Worm (Caenorhabditis elegans) whole organism, young adult: ENCODE measurements around the gene T16G12.10.

ENCODE experiments used
- B0336.3 ChIP-seq: fragments of 200-800 bp; sonication (Bioruptor generic); IDR thresholded peaks from 2 replicates; pipeline ENCODE4 v1.3.6; 2022; ENCODE audit warnings: missing genetic modification characterization, missing compliant biosample characterization
- D2030.7 ChIP-seq: fragments of 200-800 bp; sonication (Bioruptor generic); IDR thresholded peaks from 2 replicates; pipeline ENCODE4 v1.3.6; 2022; ENCODE audit warnings: missing genetic modification reagents, missing genetic modification characterization, missing compliant biosample characterization
- F10E7.11 ChIP-seq: sonication (generic microtip); optimal IDR thresholded peaks from 2 replicates; lab custom pipeline; 2017; ENCODE audit warnings: mild to moderate bottlenecking, missing genetic modification characterization, moderate library complexity, missing compliant biosample characterization
- F39B2.1 ChIP-seq: fragments of 200-800 bp; sonication (Bioruptor generic); IDR thresholded peaks from 2 replicates; pipeline ENCODE4 v1.3.6; 2022; ENCODE audit warnings: missing genetic modification reagents, missing genetic modification characterization, missing compliant biosample characterization
- T26A5.8 ChIP-seq: sonication (generic microtip); optimal IDR thresholded peaks from 2 replicates; lab custom pipeline; 2016; ENCODE audit warnings: missing genetic modification characterization, missing compliant biosample characterization
- cebp-2 ChIP-seq: fragments of 200-800 bp; sonication (Bioruptor generic); IDR thresholded peaks from 2 replicates; pipeline ENCODE4 v1.3.6; 2022; ENCODE audit warnings: missing genetic modification characterization, missing compliant biosample characterization
- ceh-27 ChIP-seq: fragments of 200-800 bp; sonication (Bioruptor generic); optimal IDR thresholded peaks from 2 replicates; lab custom pipeline; 2018; ENCODE audit warnings: mild to moderate bottlenecking, missing genetic modification characterization, moderate library complexity, missing compliant biosample characterization
- ceh-58 ChIP-seq: fragments of 200-800 bp; sonication (Bioruptor generic); IDR thresholded peaks from 2 replicates; pipeline ENCODE4 v1.3.6; 2022; ENCODE audit warnings: missing genetic modification characterization, missing compliant biosample characterization
- dpff-1 ChIP-seq: sonication (generic microtip); optimal IDR thresholded peaks from 2 replicates; lab custom pipeline; 2017; ENCODE audit warnings: mild to moderate bottlenecking, missing genetic modification characterization, missing compliant biosample characterization
- him-1 ChIP-seq: sonication (generic microtip); optimal IDR thresholded peaks from 2 replicates; lab custom pipeline; 2016; ENCODE audit warnings: missing genotype, missing genetic modification reagents, missing genetic modification characterization, missing compliant biosample characterization
- hmg-1.2 ChIP-seq: fragments of 200-800 bp; sonication (Bioruptor generic); IDR thresholded peaks from 2 replicates; pipeline ENCODE4 v1.3.6; 2022; ENCODE audit warnings: missing genetic modification reagents, missing genetic modification characterization, missing compliant biosample characterization
- hmg-20 ChIP-seq: fragments of 200-800 bp; sonication (Bioruptor generic); IDR thresholded peaks from 2 replicates; pipeline ENCODE4 v1.3.6; 2022; ENCODE audit warnings: missing genetic modification reagents, missing genetic modification characterization, missing compliant biosample characterization
- hrde-1 ChIP-seq: sonication (generic microtip); optimal IDR thresholded peaks from 2 replicates; lab custom pipeline; 2016; ENCODE audit warnings: missing genetic modification characterization, mild to moderate bottlenecking, missing compliant biosample characterization, moderate library complexity, missing genotype, missing genetic modification reagents, borderline replicate concordance
- hsf-1 ChIP-seq: fragments of 200-800 bp; sonication (Bioruptor generic); IDR thresholded peaks from 2 replicates; pipeline ENCODE4 v1.3.6; 2022; ENCODE audit warnings: missing genetic modification reagents, missing genetic modification characterization, missing compliant biosample characterization
- let-526 ChIP-seq: fragments of 200-800 bp; sonication (Bioruptor generic); IDR thresholded peaks from 2 replicates; pipeline ENCODE4 v1.3.6; 2022; ENCODE audit warnings: missing genetic modification reagents, missing genetic modification characterization, missing compliant biosample characterization
- lin-26 ChIP-seq: fragments of 200-800 bp; sonication (Bioruptor generic); IDR thresholded peaks from 2 replicates; pipeline ENCODE4 v1.3.6; 2022; ENCODE audit warnings: missing genetic modification reagents, missing genetic modification characterization, missing compliant biosample characterization
- lin-35 ChIP-seq, 3 experiments: fragments of 150-350 bp in 2 of 3; sonication (generic microtip) in 1 of 3; optimal IDR thresholded peaks; 2 replicates each; lab custom pipeline; 2014 to 2018; ENCODE audit warnings: missing biosample characterization in 3 of 3, missing genetic modification characterization in 3 of 3, missing genetic modification reagents in 3 of 3
- lin-40 ChIP-seq: sonication (generic microtip); optimal IDR thresholded peaks from 2 replicates; lab custom pipeline; 2016; ENCODE audit warnings: missing genetic modification characterization, mild to moderate bottlenecking, missing compliant biosample characterization, missing genotype, missing genetic modification reagents
- lsl-1 ChIP-seq: fragments of 200-800 bp; sonication (Bioruptor generic); optimal IDR thresholded peaks from 2 replicates; lab custom pipeline; 2018; ENCODE audit warnings: mild to moderate bottlenecking, missing genetic modification characterization, moderate library complexity, missing compliant biosample characterization
- lsy-27 ChIP-seq: sonication (generic microtip); optimal IDR thresholded peaks from 2 replicates; lab custom pipeline; 2017; ENCODE audit warnings: missing genetic modification characterization, mild to moderate bottlenecking, missing compliant biosample characterization, antibody characterized with exemption, missing genotype, borderline replicate concordance; ENCODE audit not compliant: insufficient read depth
- madf-10 ChIP-seq: sonication (generic microtip); optimal IDR thresholded peaks from 2 replicates; lab custom pipeline; 2016; ENCODE audit warnings: mild to moderate bottlenecking, missing genetic modification characterization, missing compliant biosample characterization
- nfyb-1 ChIP-seq: fragments of 200-800 bp; sonication (Bioruptor generic); IDR thresholded peaks from 2 replicates; pipeline ENCODE4 v1.3.6; 2022; ENCODE audit warnings: missing genetic modification reagents, missing genetic modification characterization, missing compliant biosample characterization
- nhr-179 ChIP-seq: sonication (generic microtip); optimal IDR thresholded peaks from 2 replicates; lab custom pipeline; 2016; ENCODE audit warnings: mild to moderate bottlenecking, missing genetic modification characterization, missing compliant biosample characterization
- nhr-80 ChIP-seq: sonication (generic microtip); optimal IDR thresholded peaks from 2 replicates; lab custom pipeline; 2016; ENCODE audit warnings: missing genetic modification characterization, missing compliant biosample characterization
- sdz-38 ChIP-seq: sonication (generic microtip); optimal IDR thresholded peaks from 2 replicates; lab custom pipeline; 2016; ENCODE audit warnings: missing genotype, missing genetic modification characterization, missing compliant biosample characterization
- snpc-1.1 ChIP-seq: sonication (generic microtip); optimal IDR thresholded peaks from 2 replicates; lab custom pipeline; 2017; ENCODE audit warnings: missing genetic modification characterization, mild to moderate bottlenecking, missing compliant biosample characterization, antibody characterized with exemption, moderate library complexity, missing genotype, missing genetic modification reagents; ENCODE audit not compliant: insufficient read depth
- snpc-1.3 ChIP-seq: sonication (generic microtip); optimal IDR thresholded peaks from 2 replicates; lab custom pipeline; 2017; ENCODE audit warnings: missing genetic modification characterization, mild to moderate bottlenecking, missing compliant biosample characterization, antibody characterized with exemption, moderate library complexity, missing genotype, missing genetic modification reagents; ENCODE audit not compliant: insufficient read depth
- snpc-4 ChIP-seq, 5 experiments: fragments of 150-350 bp in 1 of 5; sonication (generic microtip) in 4 of 5; optimal IDR thresholded peaks; 2 replicates each; lab custom pipeline; 2014 to 2018; ENCODE audit warnings: missing genetic modification characterization in 5 of 5, missing biosample characterization in 3 of 5, antibody characterized with exemption in 2 of 5, mild to moderate bottlenecking in 2 of 5, missing compliant biosample characterization in 2 of 5, missing genotype in 2 of 5, moderate library complexity in 2 of 5, missing genetic modification reagents in 1 of 5
- tbx-9 ChIP-seq: sonication (generic microtip); optimal IDR thresholded peaks from 2 replicates; lab custom pipeline; 2016; ENCODE audit warnings: borderline replicate concordance, missing genetic modification characterization, inconsistent platforms, missing compliant biosample characterization
- unc-130 ChIP-seq: sonication (generic microtip); optimal IDR thresholded peaks from 2 replicates; lab custom pipeline; 2016; ENCODE audit warnings: missing genetic modification reagents, missing genetic modification characterization, missing compliant biosample characterization
- ztf-22 ChIP-seq: fragments of 200-800 bp; sonication (Bioruptor generic); optimal IDR thresholded peaks from 2 replicates; lab custom pipeline; 2018; ENCODE audit warnings: mild to moderate bottlenecking, missing genetic modification characterization, moderate library complexity, missing compliant biosample characterization
- ztf-26 ChIP-seq: sonication (generic microtip); optimal IDR thresholded peaks from 2 replicates; lab custom pipeline; 2017; ENCODE audit warnings: missing genetic modification characterization, missing compliant biosample characterization
- ztf-28 ChIP-seq: fragments of 200-800 bp; sonication (Bioruptor generic); IDR thresholded peaks from 2 replicates; pipeline ENCODE4 v1.3.6; 2022; ENCODE audit warnings: missing genetic modification reagents, missing genetic modification characterization, missing compliant biosample characterization
- ztf-6 ChIP-seq: fragments of 200-800 bp; sonication (Bioruptor generic); IDR thresholded peaks from 2 replicates; pipeline ENCODE4 v1.3.6; 2022; ENCODE audit warnings: missing genetic modification reagents, missing genetic modification characterization, missing compliant biosample characterization

The T16G12.10 gene

DNA sequence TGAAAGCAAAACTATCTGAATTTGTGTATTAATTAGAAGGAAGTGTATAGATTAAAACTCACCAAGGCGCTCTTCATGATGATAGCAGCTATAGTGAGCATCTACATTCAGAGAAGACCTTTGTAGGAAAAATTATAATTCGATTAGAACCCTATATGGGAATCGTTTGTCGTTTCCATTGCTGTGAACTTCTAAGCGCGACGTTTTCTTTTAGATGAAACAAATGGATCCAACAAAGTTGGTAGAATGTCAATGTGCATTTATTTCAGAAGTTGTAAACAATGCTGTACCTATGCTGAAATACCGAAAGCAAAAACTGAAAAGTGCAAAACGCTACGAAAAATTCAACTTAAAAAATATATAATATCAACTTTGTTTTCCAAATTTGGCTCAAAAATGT, at the start of gene T16G12.10:
Gene T16G12.10 (minus strand): TSS at position 101 of the 400 bp plus-strand sequence.
- no peak for TF ChIP-seq nhr-179
- TF ChIP-seq, all 124 proteins: peak for 0

ce11 chrIII:10101352-10101751, 45.4 kb upstream of the T16G12.10 start, which contains the start of gene kel-10:
Gene kel-10 (minus strand): TSS chrIII:10101452.
- TF ChIP-seq ceh-58, result no peak
- no peak for TF ChIP-seq madf-10 (tag; lab: Kevin White, UChicago)
- TF ChIP-seq hmg-20 (GFP tag; lab: Robert Waterston, UW), result no peak
- no peak for TF ChIP-seq ztf-28
- TF ChIP-seq hrde-1 (tag; lab: Kevin White, UChicago), result no peak
- TF ChIP-seq lin-40 (tag; lab: Kevin White, UChicago), result no peak
- no peak for TF ChIP-seq nhr-80
- TF ChIP-seq snpc-1.1 (tag; lab: Kevin White, UChicago), result no peak
- no peak for TF ChIP-seq unc-130
- no peak for TF ChIP-seq B0336.3
- TF ChIP-seq ztf-26 (tag; lab: Kevin White, UChicago), result no peak
- TF ChIP-seq him-1 (tag; lab: Kevin White, UChicago), result no peak
- no peak for TF ChIP-seq hmg-1.2 (GFP tag; lab: Robert Waterston, UW)
- no peak for TF ChIP-seq lsy-27 (tag; lab: Kevin White, UChicago)
- TF ChIP-seq T26A5.8 (tag; lab: Kevin White, UChicago), result no peak
- no peak for TF ChIP-seq lsl-1 (GFP tag; lab: Kevin White, UChicago)

DNA sequence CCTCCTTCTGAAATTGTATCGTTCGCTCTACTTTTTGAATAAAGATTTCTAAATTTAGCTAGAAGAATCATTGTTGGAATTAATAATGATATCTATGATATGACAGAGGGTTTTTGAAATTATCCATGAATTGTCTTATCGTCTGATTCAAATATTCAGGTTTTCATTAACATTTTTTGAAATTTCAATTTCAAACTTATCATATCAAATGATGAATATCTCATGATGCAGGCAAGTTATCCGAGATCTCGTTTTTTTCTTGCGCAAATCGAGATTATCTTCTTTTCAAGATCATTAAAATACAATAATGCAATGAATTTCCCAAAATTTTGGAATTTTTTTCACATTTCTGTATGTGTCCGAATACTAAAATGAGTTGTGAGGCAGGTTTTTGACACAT, 42.0 kb upstream of the T16G12.10 start, which contains the start of gene spop-1:
Gene spop-1 (minus strand): TSS at position 101 of the 400 bp plus-strand sequence.
- no peak for TF ChIP-seq cebp-2 (GFP tag; lab: Robert Waterston, UW)
- no peak for TF ChIP-seq hmg-20 (GFP tag; lab: Robert Waterston, UW)
- TF ChIP-seq snpc-1.3 (tag; lab: Kevin White, UChicago), result no peak
- no peak for TF ChIP-seq nfyb-1
- no peak for TF ChIP-seq lin-35 (GFP tag; optimal IDR thresholded peaks at IDR 0.05; lab: Kevin White, UChicago)
- no peak for TF ChIP-seq ztf-22 (GFP tag; lab: Kevin White, UChicago)
- no peak for TF ChIP-seq snpc-4 (GFP tag; optimal IDR thresholded peaks at IDR 0.05; lab: Kevin White, UChicago)
- no peak for TF ChIP-seq snpc-4 (tag; optimal IDR thresholded peaks at IDR 0.05; lab: Kevin White, UChicago)
- TF ChIP-seq D2030.7 (GFP tag; lab: Robert Waterston, UW), result no peak
- TF ChIP-seq hsf-1, result no peak
- no peak for TF ChIP-seq F39B2.1
- TF ChIP-seq dpff-1 (tag; lab: Kevin White, UChicago), result no peak
- no peak for TF ChIP-seq ztf-6 (GFP tag; lab: Robert Waterston, UW)
- TF ChIP-seq let-526, result no peak
- TF ChIP-seq sdz-38 (tag; lab: Kevin White, UChicago), result no peak
- TF ChIP-seq lsl-1 (GFP tag; lab: Kevin White, UChicago), result no peak
- TF ChIP-seq lin-26, result no peak
- TF ChIP-seq hmg-1.2 (GFP tag; lab: Robert Waterston, UW), result no peak
- no peak for TF ChIP-seq tbx-9
- TF ChIP-seq F10E7.11, result no peak
- no peak for TF ChIP-seq ceh-27 (GFP tag; lab: Kevin White, UChicago)
- TF ChIP-seq, all 124 proteins: peak for 0
